Fruit fly (Drosophila melanogaster): ENCODE measurements around the gene ort.

Gene ort

dm6 chr3R:19641498-19642065, 18.0 kb upstream of the ort start (continued):
- peak; percentile 47 for TF ChIP-seq sd (tag; optimal IDR thresholded peaks at IDR 0.05)
- peak; percentile 90 for TF ChIP-seq zfh1 (GFP tag; IDR thresholded peaks at IDR 0.05)
- peak; percentile 87 for TF ChIP-seq CG31441 (GFP tag; IDR thresholded peaks at IDR 0.05)
- TF ChIP-seq CG14667 (GFP tag; IDR thresholded peaks at IDR 0.05) = peak; percentile 63; the same call in 1 of the 2 replicates
- no peak for TF ChIP-seq CG14965 (GFP tag; optimal IDR thresholded peaks at IDR 0.05; ENCODE audit: borderline replicate concordance)
- peak; percentile 75 for TF ChIP-seq NfI (GFP tag; optimal IDR thresholded peaks at IDR 0.05)
- TF ChIP-seq CG15514 (GFP tag; optimal IDR thresholded peaks at IDR 0.05) = peak; percentile 82
- TF ChIP-seq CG17612 (GFP tag; IDR thresholded peaks at IDR 0.05) = peak; percentile 85
- peak; percentile 85; the same call in 2 of the 3 replicates for TF ChIP-seq ase (GFP tag; IDR thresholded peaks at IDR 0.05)
- TF ChIP-seq Eip74EF (GFP tag; optimal IDR thresholded peaks at IDR 0.05) = peak in 1 of 2 experiments; percentile 75
- TF ChIP-seq CG12659 (GFP tag; optimal IDR thresholded peaks at IDR 0.05) = peak; percentile 81
- TF ChIP-seq fd96Cb (tag; optimal IDR thresholded peaks at IDR 0.05) = peak; percentile 86
- TF ChIP-seq CG18476 (GFP tag; optimal IDR thresholded peaks at IDR 0.05) = peak; percentile 62
- TF ChIP-seq ttk (GFP tag; IDR thresholded peaks at IDR 0.05) = peak; percentile 84
- TF ChIP-seq CG14441 (GFP tag; IDR thresholded peaks at IDR 0.05) = peak; percentile 91
- TF ChIP-seq Nf-YC (tag; optimal IDR thresholded peaks at IDR 0.05) = peak; percentile 76
- no peak for TF ChIP-seq D (optimal IDR thresholded peaks at IDR 0.05)
- TF ChIP-seq D (GFP tag; optimal IDR thresholded peaks at IDR 0.05) = peak; percentile 79
- TF ChIP-seq kah (GFP tag; optimal IDR thresholded peaks at IDR 0.05) = peak; percentile 85
- TF ChIP-seq Atf-2 (GFP tag; optimal IDR thresholded peaks at IDR 0.05) = peak; percentile 18
- TF ChIP-seq hth (optimal IDR thresholded peaks at IDR 0.05) = no peak
- TF ChIP-seq psq (GFP tag; optimal IDR thresholded peaks at IDR 0.05) = peak; percentile 63
- peak; percentile 42; the same call in 2 of the 4 replicates for TF ChIP-seq Gug (GFP tag; IDR thresholded peaks at IDR 0.05)
- TF ChIP-seq ken (GFP tag; IDR thresholded peaks at IDR 0.05) = peak; percentile 87
- peak; percentile 60 for TF ChIP-seq CG1603 (tag; optimal IDR thresholded peaks at IDR 0.05)
- TF ChIP-seq row (GFP tag; IDR thresholded peaks at IDR 0.05) = peak; percentile 86
- TF ChIP-seq peb (GFP tag; IDR thresholded peaks at IDR 0.05) = peak; percentile 56; the same call in 1 of the 2 replicates
- TF ChIP-seq CG17361 (GFP tag; IDR thresholded peaks at IDR 0.05) = peak; percentile 77; the same call in 2 of the 3 replicates
- peak; percentile 6 for TF ChIP-seq CG4617 (GFP tag; optimal IDR thresholded peaks at IDR 0.05; ENCODE audit: borderline replicate concordance)
- TF ChIP-seq Optix (GFP tag; IDR thresholded peaks at IDR 0.05) = no peak
- peak; percentile 65 for TF ChIP-seq CG34376 (GFP tag; optimal IDR thresholded peaks at IDR 0.05)
- TF ChIP-seq sens-2 (GFP tag; IDR thresholded peaks at IDR 0.05) = peak; percentile 89
- no peak for TF ChIP-seq Sry-β (GFP tag; optimal IDR thresholded peaks at IDR 0.05)
- peak; percentile 85 for TF ChIP-seq HHEX (GFP tag; optimal IDR thresholded peaks at IDR 0.05)
- peak; percentile 28 for TF ChIP-seq disco-r (GFP tag; optimal IDR thresholded peaks at IDR 0.05)
- peak; percentile 55 for TF ChIP-seq wor (GFP tag; IDR thresholded peaks at IDR 0.05)
- TF ChIP-seq CG4328 (GFP tag; optimal IDR thresholded peaks at IDR 0.05) = peak; percentile 79
- TF ChIP-seq inv (GFP tag; IDR thresholded peaks at IDR 0.05; ENCODE audit: partially characterized antibody) = no peak
- TF ChIP-seq pb (GFP tag; optimal IDR thresholded peaks at IDR 0.05) = peak; percentile 36
- TF ChIP-seq CG43689 (GFP tag; IDR thresholded peaks at IDR 0.05) = peak; percentile 84
- TF ChIP-seq CG9932 (GFP tag; IDR thresholded peaks at IDR 0.05) = peak; percentile 76
- peak; percentile 92 for TF ChIP-seq CG11504 (tag; optimal IDR thresholded peaks at IDR 0.05)
- TF ChIP-seq Opbp (GFP tag; IDR thresholded peaks at IDR 0.05; ENCODE audit: partially characterized antibody) = no peak
- no peak for TF ChIP-seq ash1 (GFP tag; optimal IDR thresholded peaks at IDR 0.05)
- TF ChIP-seq CG10959 (GFP tag; IDR thresholded peaks at IDR 0.05) = peak; percentile 50; the same call in 1 of the 2 replicates
- TF ChIP-seq lilli (GFP tag; optimal IDR thresholded peaks at IDR 0.05) = peak; percentile 75
- TF ChIP-seq Fer3 (tag; optimal IDR thresholded peaks at IDR 0.05) = peak; percentile 95
- TF ChIP-seq Rfx (GFP tag; IDR thresholded peaks at IDR 0.05) = peak; percentile 91
- TF ChIP-seq Hey (tag; optimal IDR thresholded peaks at IDR 0.05) = no peak
- TF ChIP-seq Chrac-16 (GFP tag; optimal IDR thresholded peaks at IDR 0.05) = peak; percentile 50
